Worm (Caenorhabditis elegans) whole organism, L1 larva: ENCODE results near the gene K07F5.6.

Source experiments
- C16A3.4 ChIP-seq: fragments of 150-350 bp; optimal IDR thresholded peaks from 2 replicates; lab custom pipeline; 2014; ENCODE audit warnings: missing biosample characterization, missing genetic modification characterization
- aly-2 ChIP-seq: fragments of 150-350 bp; optimal IDR thresholded peaks from 2 replicates; lab custom pipeline; 2014; ENCODE audit warnings: missing biosample characterization, missing genetic modification characterization
- elt-2 ChIP-seq: sonication (generic microtip); optimal IDR thresholded peaks from 2 replicates; lab custom pipeline; 2016; ENCODE audit warnings: missing genetic modification characterization, mild to moderate bottlenecking, inconsistent platforms, missing compliant biosample characterization, missing genetic modification reagents
- elt-3 ChIP-seq, 6 experiments: fragments of 150-350 bp in 1 of 6; sonication (generic microtip); optimal IDR thresholded peaks; 2 replicates each; lab custom pipeline; 2017 to 2018; ENCODE audit warnings: missing biosample characterization in 6 of 6, missing genetic modification characterization in 6 of 6, inconsistent platforms in 1 of 6
- fkh-10 ChIP-seq: sonication (generic microtip); optimal IDR thresholded peaks from 2 replicates; lab custom pipeline; 2017; ENCODE audit warnings: missing biosample characterization, missing genetic modification reagents, missing genetic modification characterization
- lin-15B ChIP-seq: fragments of 150-350 bp; sonication (generic microtip); optimal IDR thresholded peaks from 3 replicates; lab custom pipeline; 2014; ENCODE audit warnings: missing biosample characterization, missing genetic modification characterization
- nhr-47 ChIP-seq: sonication (generic microtip); optimal IDR thresholded peaks from 2 replicates; lab custom pipeline; 2016; ENCODE audit warnings: mild to moderate bottlenecking, missing genetic modification characterization, moderate library complexity, missing compliant biosample characterization
- sox-4 ChIP-seq: sonication (generic microtip); optimal IDR thresholded peaks from 2 replicates; lab custom pipeline; 2016; ENCODE audit warnings: missing genetic modification characterization, missing compliant biosample characterization
- vab-15 ChIP-seq: sonication (generic microtip); optimal IDR thresholded peaks from 2 replicates; lab custom pipeline; 2017; ENCODE audit warnings: missing genotype, mild to moderate bottlenecking, missing genetic modification characterization, missing compliant biosample characterization

- TF ChIP-seq elt-3 (tag; optimal IDR thresholded peaks at IDR 0.05; lab: Kevin White, UChicago) (peak in 1 of 6 experiments; percentile 23), nhr-47 (tag; lab: Kevin White, UChicago) (no peak), sox-4 (no peak), lin-15B (no peak), fkh-10 (no peak), vab-15 (tag; lab: Kevin White, UChicago) (no peak), aly-2 (tag; lab: Kevin White, UChicago) (no peak), elt-2 (tag; lab: Kevin White, UChicago) (peak; percentile 95), C16A3.4 (tag; lab: Kevin White, UChicago) (no peak)
Observed at ce11 chrIV:9801418-9801817, 45.1 kb downstream of the K07F5.6 start.
